Worm (Caenorhabditis elegans) whole organism, L4 larva: ENCODE data around the gene ilys-1.

Source experiments
- F37D6.2 ChIP-seq: sonication (generic microtip); optimal IDR thresholded peaks from 2 replicates; lab custom pipeline; 2016; ENCODE audit warnings: mild to moderate bottlenecking, missing genetic modification characterization, missing compliant biosample characterization
- ama-1 ChIP-seq: fragments of 150-350 bp; optimal IDR thresholded peaks from 2 replicates; lab custom pipeline; 2014; ENCODE audit warnings: inconsistent platforms, mixed read lengths

- TF ChIP-seq ama-1 (lab: Kevin White, UChicago) = no peak
- no peak for TF ChIP-seq F37D6.2 (tag; lab: Kevin White, UChicago)
Measured at ce11 chrIV:2432693-2433092, 37.5 kb upstream of the ilys-1 start, which contains the start of gene C45G7.4.
